Worm (Caenorhabditis elegans): ENCODE results near the gene T12B5.14.

- no peak for TF ChIP-seq him-1 (tag; optimal IDR thresholded peaks at IDR 0.05)
- no peak for TF ChIP-seq W03F9.2 (tag; optimal IDR thresholded peaks at IDR 0.05)
- no peak for TF ChIP-seq dao-5 (tag; optimal IDR thresholded peaks at IDR 0.05)
These were observed 1.3 kb downstream of the T12B5.14 start, which contains the start of gene fbxa-54 for ce11 chrIII:955981-956380.

Measured in whole organism, L4/young adult.